Worm (Caenorhabditis elegans) whole organism, L1 larva: ENCODE measurements around the gene col-42.
A peak's percentile ranks its signal among the peaks of the same experiment; 100 is the strongest.

Experiments
- C16A3.4 ChIP-seq: fragments of 150-350 bp; optimal IDR thresholded peaks from 2 replicates; lab custom pipeline; 2014; ENCODE audit warnings: missing biosample characterization, missing genetic modification characterization
- C34B4.2 ChIP-seq: sonication (generic microtip); optimal IDR thresholded peaks from 2 replicates; lab custom pipeline; 2017; ENCODE audit warnings: mild to moderate bottlenecking, missing genetic modification characterization, missing compliant biosample characterization
- blmp-1 ChIP-seq: fragments of 150-350 bp; optimal IDR thresholded peaks from 2 replicates; lab custom pipeline; 2014; ENCODE audit warnings: missing biosample characterization, missing genetic modification characterization
- ceh-8 ChIP-seq: fragments of 200-800 bp; sonication (Bioruptor generic); optimal IDR thresholded peaks from 2 replicates; lab custom pipeline; 2018; ENCODE audit warnings: mild to moderate bottlenecking, missing genetic modification characterization, moderate library complexity, missing compliant biosample characterization
- dsc-1 ChIP-seq: sonication (generic microtip); optimal IDR thresholded peaks from 2 replicates; lab custom pipeline; 2016; ENCODE audit warnings: mild to moderate bottlenecking, missing genetic modification characterization, missing compliant biosample characterization
- efl-1 ChIP-seq, 4 experiments: fragments of 150-350 bp; optimal IDR thresholded peaks in 3 of 4; peaks in 1 of 4; 1 replicate in 1 of 4; 2 replicates in 3 of 4; lab custom pipeline; 2014; ENCODE audit warnings: missing biosample characterization in 2 of 4, missing genetic modification characterization in 2 of 4, missing genetic modification reagents in 2 of 4
- efl-3 ChIP-seq: fragments of 200-800 bp; sonication (Bioruptor generic); optimal IDR thresholded peaks from 2 replicates; lab custom pipeline; 2018; ENCODE audit warnings: mild to moderate bottlenecking, missing genetic modification characterization, missing compliant biosample characterization
- elt-3 ChIP-seq, 6 experiments: fragments of 150-350 bp in 1 of 6; sonication (generic microtip); optimal IDR thresholded peaks; 2 replicates each; lab custom pipeline; 2017 to 2018; ENCODE audit warnings: missing biosample characterization in 6 of 6, missing genetic modification characterization in 6 of 6, inconsistent platforms in 1 of 6
- fkh-8 ChIP-seq: sonication (generic microtip); optimal IDR thresholded peaks from 2 replicates; lab custom pipeline; 2016; ENCODE audit warnings: mild to moderate bottlenecking, missing genetic modification characterization, missing compliant biosample characterization
- grh-1 ChIP-seq: fragments of 200-800 bp; sonication (Bioruptor generic); IDR thresholded peaks from 2 replicates; pipeline ENCODE4 v1.3.6; 2022; ENCODE audit warnings: missing genetic modification reagents, missing genetic modification characterization, missing compliant biosample characterization
- hlh-17 ChIP-seq: fragments of 200-800 bp; sonication (Bioruptor generic); optimal IDR thresholded peaks from 2 replicates; lab custom pipeline; 2018; ENCODE audit warnings: missing genetic modification characterization, mild to moderate bottlenecking, missing compliant biosample characterization, moderate library complexity, borderline replicate concordance
- irx-1 ChIP-seq: sonication (generic microtip); optimal IDR thresholded peaks from 2 replicates; lab custom pipeline; 2016; ENCODE audit warnings: missing genetic modification characterization, missing compliant biosample characterization
- jun-1 ChIP-seq: fragments of 150-350 bp; optimal IDR thresholded peaks from 2 replicates; lab custom pipeline; 2014; ENCODE audit warnings: missing biosample characterization, missing genetic modification reagents, missing genetic modification characterization
- lin-13 ChIP-seq: fragments of 150-350 bp; optimal IDR thresholded peaks from 2 replicates; lab custom pipeline; 2014; ENCODE audit warnings: missing biosample characterization, missing genetic modification reagents, missing genetic modification characterization
- lin-14 ChIP-seq: fragments of 200-800 bp; sonication (Bioruptor generic); optimal IDR thresholded peaks from 2 replicates; lab custom pipeline; 2018; ENCODE audit warnings: mild to moderate bottlenecking, missing genetic modification characterization, moderate library complexity, missing compliant biosample characterization
- lin-35 ChIP-seq, 2 experiments: fragments of 150-350 bp; optimal IDR thresholded peaks; 2 replicates each; lab custom pipeline; 2014; ENCODE audit warnings: missing biosample characterization in 2 of 2, missing genetic modification characterization in 2 of 2, missing genetic modification reagents in 2 of 2
- lin-39 ChIP-seq: fragments of 150-350 bp; optimal IDR thresholded peaks from 2 replicates; lab custom pipeline; 2014; ENCODE audit warnings: missing biosample characterization, missing genetic modification reagents, missing genetic modification characterization
- lsy-2 ChIP-seq, 2 experiments: fragments of 150-350 bp; optimal IDR thresholded peaks; 2 replicates each; lab custom pipeline; 2014; ENCODE audit warnings: missing biosample characterization in 2 of 2, missing genetic modification characterization in 2 of 2
- mdl-1 ChIP-seq, 2 experiments: fragments of 150-350 bp; optimal IDR thresholded peaks; 2 replicates each; lab custom pipeline; 2014 to 2017; ENCODE audit warnings: missing biosample characterization in 2 of 2, missing genetic modification characterization in 2 of 2, inconsistent platforms in 1 of 2
- mep-1 ChIP-seq: fragments of 150-350 bp; optimal IDR thresholded peaks from 2 replicates; lab custom pipeline; 2014; ENCODE audit warnings: missing biosample characterization, missing genetic modification characterization
- nhr-19 ChIP-seq: fragments of 200-800 bp; sonication (Bioruptor generic); conservative IDR thresholded peaks from 2 replicates; pipeline ENCODE4 v1.3.6; 2022; ENCODE audit warnings: missing genetic modification characterization, missing compliant biosample characterization
- nhr-20 ChIP-seq: sonication (generic microtip); optimal IDR thresholded peaks from 2 replicates; lab custom pipeline; 2016; ENCODE audit warnings: mild to moderate bottlenecking, missing genetic modification characterization, missing compliant biosample characterization
- nhr-237 ChIP-seq: fragments of 150-350 bp; optimal IDR thresholded peaks from 2 replicates; lab custom pipeline; 2014; ENCODE audit warnings: missing biosample characterization, missing genetic modification characterization
- nhr-47 ChIP-seq: sonication (generic microtip); optimal IDR thresholded peaks from 2 replicates; lab custom pipeline; 2016; ENCODE audit warnings: mild to moderate bottlenecking, missing genetic modification characterization, moderate library complexity, missing compliant biosample characterization
- nhr-76 ChIP-seq: sonication (generic microtip); optimal IDR thresholded peaks from 2 replicates; lab custom pipeline; 2017; ENCODE audit warnings: missing biosample characterization, missing genetic modification characterization
- nhr-77 ChIP-seq: fragments of 150-350 bp; optimal IDR thresholded peaks from 2 replicates; lab custom pipeline; 2014; ENCODE audit warnings: missing biosample characterization, missing genetic modification characterization
- nhr-84 ChIP-seq: sonication (generic microtip); optimal IDR thresholded peaks from 2 replicates; lab custom pipeline; 2017; ENCODE audit warnings: missing biosample characterization, missing genetic modification characterization
- nhr-85 ChIP-seq: sonication (generic microtip); peaks from one replicate; lab custom pipeline; 2016; ENCODE audit warnings: missing genetic modification characterization, inconsistent platforms, missing compliant biosample characterization
- pag-3 ChIP-seq: sonication (generic microtip); optimal IDR thresholded peaks from 2 replicates; lab custom pipeline; 2017; ENCODE audit warnings: missing genetic modification characterization, mild to moderate bottlenecking, missing compliant biosample characterization, antibody characterized with exemption, borderline replicate concordance; ENCODE audit not compliant: insufficient read depth
- skn-1 ChIP-seq: fragments of 150-350 bp; optimal IDR thresholded peaks from 2 replicates; lab custom pipeline; 2014; ENCODE audit warnings: missing biosample characterization, missing genetic modification characterization
- snu-23 ChIP-seq: sonication (generic microtip); optimal IDR thresholded peaks from 2 replicates; lab custom pipeline; 2016; ENCODE audit warnings: missing genetic modification characterization, missing compliant biosample characterization
- sox-4 ChIP-seq: sonication (generic microtip); optimal IDR thresholded peaks from 2 replicates; lab custom pipeline; 2016; ENCODE audit warnings: missing genetic modification characterization, missing compliant biosample characterization
- tbx-2 ChIP-seq: sonication (generic microtip); optimal IDR thresholded peaks from 2 replicates; lab custom pipeline; 2016; ENCODE audit warnings: missing genetic modification characterization, missing compliant biosample characterization
- tlp-1 ChIP-seq: fragments of 150-350 bp; optimal IDR thresholded peaks from 2 replicates; lab custom pipeline; 2014; ENCODE audit warnings: missing biosample characterization, missing genetic modification characterization

The col-42 gene

ce11 chrV:18636248-18636647 is 2.0 kb upstream of the col-42 start, which contains the start of gene egas-3:
TSS of gene egas-3 (minus strand) at chrV:18636348.
- TF ChIP-seq nhr-47 (tag; lab: Kevin White, UChicago) (no peak), jun-1 (tag; lab: Kevin White, UChicago) (no peak), sox-4 (tag; lab: Kevin White, UChicago) (no peak), tlp-1 (tag; lab: Kevin White, UChicago) (no peak)

ce11 chrV:18637544-18638366 is 529 bp upstream of the col-42 start:
- TF ChIP-seq lin-39 (tag; lab: Kevin White, UChicago) = no peak
- TF ChIP-seq fkh-8 = no peak
- TF ChIP-seq elt-3 (tag; optimal IDR thresholded peaks at IDR 0.05; lab: Kevin White, UChicago) = peak in 3 of 6 experiments; percentile 36 to 70 (median 66)
- TF ChIP-seq lin-14 (GFP tag; lab: Kevin White, UChicago) = peak; percentile 81
- peak; percentile 81 for TF ChIP-seq blmp-1 (tag; lab: Kevin White, UChicago)
- peak; percentile 19 for TF ChIP-seq skn-1
- no peak for TF ChIP-seq hlh-17 (GFP tag; lab: Kevin White, UChicago)
- TF ChIP-seq nhr-77 (tag; lab: Kevin White, UChicago) = peak; percentile 45
- peak; percentile 58 for TF ChIP-seq nhr-20 (tag; lab: Kevin White, UChicago)
- TF ChIP-seq nhr-85 (tag; lab: Kevin White, UChicago) = peak; percentile 87
- TF ChIP-seq pag-3 (tag; lab: Kevin White, UChicago) = peak; percentile 89
- TF ChIP-seq efl-3 = no peak
- no peak for TF ChIP-seq nhr-76 (tag; lab: Kevin White, UChicago)
- TF ChIP-seq nhr-19 = peak; percentile 40; the same call in 1 of the 2 replicates
- TF ChIP-seq tbx-2 (tag; lab: Kevin White, UChicago) = peak; percentile 10
- TF ChIP-seq mdl-1 (tag; optimal IDR thresholded peaks at IDR 0.05; lab: Kevin White, UChicago) = peak in 1 of 2 experiments; percentile 15
- TF ChIP-seq efl-1 (optimal IDR thresholded peaks at IDR 0.05; lab: Kevin White, UChicago) = peak in 1 of 2 experiments; percentile 21
- peak in 1 of 2 experiments; percentile 45 for TF ChIP-seq efl-1 (GFP tag; optimal IDR thresholded peaks at IDR 0.05 in 1 of 2; lab: Kevin White, UChicago)
- peak; percentile 13 for TF ChIP-seq lin-13 (GFP tag; lab: Kevin White, UChicago)
- TF ChIP-seq snu-23 = peak; percentile 59
- peak; percentile 8 for TF ChIP-seq irx-1 (tag; lab: Kevin White, UChicago)
- peak; percentile 42 for TF ChIP-seq mep-1 (tag; lab: Kevin White, UChicago)
- TF ChIP-seq lsy-2 (tag; optimal IDR thresholded peaks at IDR 0.05; lab: Kevin White, UChicago) = peak; percentile 20 to 50
- TF ChIP-seq nhr-237 (tag; lab: Kevin White, UChicago) = no peak
- peak; percentile 49; the same call in 1 of the 2 replicates for TF ChIP-seq grh-1 (GFP tag; lab: Robert Waterston, UW)
- TF ChIP-seq lin-35 (GFP tag; optimal IDR thresholded peaks at IDR 0.05; lab: Kevin White, UChicago) = peak in 1 of 2 experiments; percentile 31
- TF ChIP-seq tlp-1 (tag; lab: Kevin White, UChicago) = no peak
- TF ChIP-seq dsc-1 = no peak
- peak; percentile 32 for TF ChIP-seq nhr-47 (tag; lab: Kevin White, UChicago)
- peak; percentile 46 for TF ChIP-seq C16A3.4 (tag; lab: Kevin White, UChicago)
- no peak for TF ChIP-seq nhr-84 (tag; lab: Kevin White, UChicago)
- no peak for TF ChIP-seq C34B4.2 (tag; lab: Kevin White, UChicago)

ce11 chrV:18639074-18639473 is 790 bp downstream of the col-42 start:
- no peak for TF ChIP-seq lin-39 (tag; lab: Kevin White, UChicago)
- TF ChIP-seq ceh-8 (GFP tag; lab: Kevin White, UChicago) = peak; percentile 51
